Worm (Caenorhabditis elegans) whole organism, L1 larva: ENCODE results near the gene vps-35.

Experiments used
- C16A3.4 ChIP-seq: fragments of 150-350 bp; optimal IDR thresholded peaks from 2 replicates; lab custom pipeline; 2014; ENCODE audit warnings: missing biosample characterization, missing genetic modification characterization
- ama-1 ChIP-seq: fragments of 150-350 bp; optimal IDR thresholded peaks from 2 replicates; lab custom pipeline; 2014
- blmp-1 ChIP-seq: fragments of 150-350 bp; optimal IDR thresholded peaks from 2 replicates; lab custom pipeline; 2014; ENCODE audit warnings: missing biosample characterization, missing genetic modification characterization
- ceh-82 ChIP-seq, 3 experiments: fragments of 150-350 bp in 1 of 3; sonication (generic microtip) in 2 of 3; optimal IDR thresholded peaks; 2 replicates each; lab custom pipeline; 2014 to 2017; ENCODE audit warnings: missing biosample characterization in 3 of 3, missing genetic modification characterization in 3 of 3
- dpl-1 ChIP-seq, 3 experiments: fragments of 150-350 bp in 2 of 3; sonication (generic microtip) in 1 of 3; optimal IDR thresholded peaks; 2 replicates each; lab custom pipeline; 2014 to 2017; ENCODE audit warnings: missing biosample characterization in 3 of 3, missing genetic modification characterization in 3 of 3, missing genetic modification reagents in 3 of 3
- dsc-1 ChIP-seq: sonication (generic microtip); optimal IDR thresholded peaks from 2 replicates; lab custom pipeline; 2016; ENCODE audit warnings: mild to moderate bottlenecking, missing genetic modification characterization, missing compliant biosample characterization
- efl-1 ChIP-seq, 4 experiments: fragments of 150-350 bp; optimal IDR thresholded peaks in 3 of 4; peaks in 1 of 4; 1 replicate in 1 of 4; 2 replicates in 3 of 4; lab custom pipeline; 2014; ENCODE audit warnings: missing biosample characterization in 2 of 4, missing genetic modification characterization in 2 of 4, missing genetic modification reagents in 2 of 4
- elt-2 ChIP-seq: sonication (generic microtip); optimal IDR thresholded peaks from 2 replicates; lab custom pipeline; 2016; ENCODE audit warnings: missing genetic modification characterization, mild to moderate bottlenecking, inconsistent platforms, missing compliant biosample characterization, missing genetic modification reagents
- ets-5 ChIP-seq: fragments of 200-800 bp; sonication (Bioruptor generic); IDR thresholded peaks from 2 replicates; pipeline ENCODE4 v1.3.6; 2022; ENCODE audit warnings: missing genetic modification characterization, missing compliant biosample characterization
- fos-1 ChIP-seq: fragments of 150-350 bp; optimal IDR thresholded peaks from 2 replicates; lab custom pipeline; 2014; ENCODE audit warnings: missing biosample characterization, missing genetic modification characterization
- grh-1 ChIP-seq: fragments of 200-800 bp; sonication (Bioruptor generic); IDR thresholded peaks from 2 replicates; pipeline ENCODE4 v1.3.6; 2022; ENCODE audit warnings: missing genetic modification reagents, missing genetic modification characterization, missing compliant biosample characterization
- lin-14 ChIP-seq: fragments of 200-800 bp; sonication (Bioruptor generic); optimal IDR thresholded peaks from 2 replicates; lab custom pipeline; 2018; ENCODE audit warnings: mild to moderate bottlenecking, missing genetic modification characterization, moderate library complexity, missing compliant biosample characterization
- lin-15B ChIP-seq: fragments of 150-350 bp; sonication (generic microtip); optimal IDR thresholded peaks from 3 replicates; lab custom pipeline; 2014; ENCODE audit warnings: missing biosample characterization, missing genetic modification characterization
- lin-35 ChIP-seq, 2 experiments: fragments of 150-350 bp; optimal IDR thresholded peaks; 2 replicates each; lab custom pipeline; 2014; ENCODE audit warnings: missing biosample characterization in 2 of 2, missing genetic modification characterization in 2 of 2, missing genetic modification reagents in 2 of 2
- lsy-2 ChIP-seq, 2 experiments: fragments of 150-350 bp; optimal IDR thresholded peaks; 2 replicates each; lab custom pipeline; 2014; ENCODE audit warnings: missing biosample characterization in 2 of 2, missing genetic modification characterization in 2 of 2
- mab-9 ChIP-seq: fragments of 200-800 bp; sonication (Bioruptor generic); IDR thresholded peaks from 2 replicates; pipeline ENCODE4 v1.3.6; 2022; ENCODE audit warnings: missing genetic modification reagents, missing genetic modification characterization, missing compliant biosample characterization
- mep-1 ChIP-seq: fragments of 150-350 bp; optimal IDR thresholded peaks from 2 replicates; lab custom pipeline; 2014; ENCODE audit warnings: missing biosample characterization, missing genetic modification characterization
- nhr-20 ChIP-seq: sonication (generic microtip); optimal IDR thresholded peaks from 2 replicates; lab custom pipeline; 2016; ENCODE audit warnings: mild to moderate bottlenecking, missing genetic modification characterization, missing compliant biosample characterization
- nhr-71 ChIP-seq: sonication (generic microtip); optimal IDR thresholded peaks from 2 replicates; lab custom pipeline; 2016; ENCODE audit warnings: mild to moderate bottlenecking, missing genetic modification characterization, moderate library complexity, missing compliant biosample characterization
- nhr-85 ChIP-seq: sonication (generic microtip); peaks from one replicate; lab custom pipeline; 2016; ENCODE audit warnings: missing genetic modification characterization, inconsistent platforms, missing compliant biosample characterization
- pag-3 ChIP-seq: sonication (generic microtip); optimal IDR thresholded peaks from 2 replicates; lab custom pipeline; 2017; ENCODE audit warnings: missing genetic modification characterization, mild to moderate bottlenecking, missing compliant biosample characterization, antibody characterized with exemption, borderline replicate concordance; ENCODE audit not compliant: insufficient read depth
- skn-1 ChIP-seq: fragments of 150-350 bp; optimal IDR thresholded peaks from 2 replicates; lab custom pipeline; 2014; ENCODE audit warnings: missing biosample characterization, missing genetic modification characterization
- snu-23 ChIP-seq: sonication (generic microtip); optimal IDR thresholded peaks from 2 replicates; lab custom pipeline; 2016; ENCODE audit warnings: missing genetic modification characterization, missing compliant biosample characterization
- tbx-2 ChIP-seq: sonication (generic microtip); optimal IDR thresholded peaks from 2 replicates; lab custom pipeline; 2016; ENCODE audit warnings: missing genetic modification characterization, missing compliant biosample characterization
- unc-130 ChIP-seq: fragments of 150-350 bp; optimal IDR thresholded peaks from 2 replicates; lab custom pipeline; 2017; ENCODE audit warnings: missing biosample characterization, missing genetic modification characterization, inconsistent platforms
- unc-86 ChIP-seq: sonication (generic microtip); optimal IDR thresholded peaks from 2 replicates; lab custom pipeline; 2016; ENCODE audit warnings: missing genetic modification characterization, missing compliant biosample characterization
- xbp-1 ChIP-seq: sonication (generic microtip); optimal IDR thresholded peaks from 2 replicates; lab custom pipeline; 2016; ENCODE audit warnings: missing genetic modification characterization, missing compliant biosample characterization

vps-35 gene

ce11 chrII:5907482-5907881 lies at the start of gene vps-35:
Gene vps-35 (plus strand): TSS chrII:5907816.
- TF ChIP-seq ceh-82 (tag; optimal IDR thresholded peaks at IDR 0.05; lab: Kevin White, UChicago) (no peak), xbp-1 (tag; lab: Kevin White, UChicago) (no peak), unc-86 (tag; lab: Kevin White, UChicago) (no peak), grh-1 (GFP tag; lab: Robert Waterston, UW) (no peak), elt-2 (tag; lab: Kevin White, UChicago) (no peak), lin-35 (GFP tag; optimal IDR thresholded peaks at IDR 0.05; lab: Kevin White, UChicago) (peak; percentile 31 to 70), nhr-71 (tag; lab: Kevin White, UChicago) (peak; percentile 9), C16A3.4 (tag; lab: Kevin White, UChicago) (peak; percentile 47), lsy-2 (tag; optimal IDR thresholded peaks at IDR 0.05; lab: Kevin White, UChicago) (peak; percentile 19 to 62), pag-3 (tag; lab: Kevin White, UChicago) (peak; percentile 40), unc-130 (no peak), nhr-20 (tag; lab: Kevin White, UChicago) (peak; percentile 32), nhr-85 (tag; lab: Kevin White, UChicago) (peak; percentile 70), skn-1 (tag; lab: Kevin White, UChicago) (peak; percentile 32), tbx-2 (no peak), snu-23 (peak; percentile 26), blmp-1 (tag; lab: Kevin White, UChicago) (peak; percentile 64), efl-1 (optimal IDR thresholded peaks at IDR 0.05; lab: Kevin White, UChicago) (peak; percentile 45 to 49), efl-1 (GFP tag; optimal IDR thresholded peaks at IDR 0.05 in 1 of 2; lab: Kevin White, UChicago) (peak; percentile 40 to 91), lin-15B (peak; percentile 4), dpl-1 (GFP tag; optimal IDR thresholded peaks at IDR 0.05; lab: Kevin White, UChicago) (peak in 2 of 3 experiments; percentile 49 to 58), mep-1 (tag; lab: Kevin White, UChicago) (peak; percentile 24)

ce11 chrII:5858322-5858721 lies 49.3 kb upstream of the vps-35 start, which contains the start of gene F55C12.4:
Gene F55C12.4 (minus strand): TSS chrII:5858422.
- TF ChIP-seq lin-14 (GFP tag; lab: Kevin White, UChicago): peak; percentile 33
- TF ChIP-seq ama-1 (lab: Kevin White, UChicago): no peak

- peak; percentile 49 for TF ChIP-seq lin-14 (GFP tag; lab: Kevin White, UChicago)
- TF ChIP-seq fos-1 (tag; lab: Kevin White, UChicago): no peak
- TF ChIP-seq, all 84 proteins: peak for 1
Measured at ce11 chrII:5860621-5861020, 47.0 kb upstream of the vps-35 start.

ce11 chrII:5863893-5864292 lies 43.7 kb upstream of the vps-35 start, which contains the start of gene tag-234:
Gene tag-234 (plus strand): TSS chrII:5864193.
- TF ChIP-seq elt-2 (tag; lab: Kevin White, UChicago): peak; percentile 2
- no peak for TF ChIP-seq dsc-1 (tag; lab: Kevin White, UChicago)

ce11 chrII:5865405-5866308 lies 42.0 kb upstream of the vps-35 start, which contains the start of gene F55C12.19:
Gene F55C12.19 (plus strand): TSS chrII:5866139.
- peak; percentile 47 for TF ChIP-seq elt-2 (tag; lab: Kevin White, UChicago)
- TF ChIP-seq nhr-71 (tag; lab: Kevin White, UChicago): no peak

ce11 chrII:5866920-5867319 lies 40.7 kb upstream of the vps-35 start:
- TF ChIP-seq ets-5 (GFP tag; lab: Robert Waterston, UW) (no peak), mab-9 (GFP tag; lab: Robert Waterston, UW) (no peak), dpl-1 (GFP tag; optimal IDR thresholded peaks at IDR 0.05; lab: Kevin White, UChicago) (peak in 1 of 3 experiments; percentile 20), efl-1 (optimal IDR thresholded peaks at IDR 0.05; lab: Kevin White, UChicago) (no peak), efl-1 (GFP tag; optimal IDR thresholded peaks at IDR 0.05 in 1 of 2; lab: Kevin White, UChicago) (peak in 1 of 2 experiments; percentile 40)
